Worm (Caenorhabditis elegans): ENCODE results near the gene tbx-37.

- TF ChIP-seq ztf-28 (GFP tag; IDR thresholded peaks at IDR 0.05) (no peak), B0336.3 (GFP tag; IDR thresholded peaks at IDR 0.05) (no peak), F23B12.7 (tag; optimal IDR thresholded peaks at IDR 0.05; ENCODE audit: insufficient read depth) (no peak), unc-62 (GFP tag; optimal IDR thresholded peaks at IDR 0.05) (no peak), somi-1 (GFP tag; optimal IDR thresholded peaks at IDR 0.05) (no peak), ceh-79 (tag; optimal IDR thresholded peaks at IDR 0.05) (no peak)
These were observed 4.5 kb upstream of the tbx-37 start for ce11 chrIII:11231408-11231807.

Data from whole organism, young adult.